Fruit fly (Drosophila melanogaster): ENCODE measurements around the gene TfIIA-L.

DNA sequence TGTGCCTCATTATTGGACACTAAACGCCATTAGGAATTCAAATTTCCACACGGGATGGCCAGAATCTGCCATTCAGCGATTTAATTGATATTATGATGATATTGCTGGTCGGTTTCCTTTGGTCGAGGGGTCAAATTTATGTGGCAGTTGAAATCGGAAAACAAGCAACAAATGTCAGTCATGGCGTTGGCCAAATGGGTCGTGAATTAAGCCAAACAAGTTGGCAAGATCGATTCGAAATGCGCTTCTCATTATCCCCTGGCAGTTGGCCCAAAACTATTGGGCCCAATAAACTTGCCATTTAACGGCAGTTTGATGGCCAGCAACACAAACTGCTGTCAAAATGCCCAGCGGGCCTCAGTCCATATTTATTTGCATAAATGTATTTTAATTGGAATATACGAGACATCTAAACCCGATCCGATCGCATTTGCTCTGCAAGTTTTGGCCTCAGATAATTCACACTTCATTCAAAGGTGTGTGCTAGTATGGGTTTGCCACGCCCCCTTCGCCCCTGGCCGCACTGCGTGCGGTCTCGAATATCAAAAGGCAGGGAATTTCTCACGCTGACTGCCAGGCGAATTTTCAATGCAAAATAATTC, 37.8 kb upstream of the TfIIA-L start:
- TF ChIP-seq CG7045 (GFP tag; optimal IDR thresholded peaks at IDR 0.05) (no peak), CG1620 (GFP tag; optimal IDR thresholded peaks at IDR 0.05) (no peak), CG5204 (GFP tag; optimal IDR thresholded peaks at IDR 0.05) (no peak), ovo (GFP tag; optimal IDR thresholded peaks at IDR 0.05) (no peak), pad (GFP tag; optimal IDR thresholded peaks at IDR 0.05) (no peak), Mnt (GFP tag; optimal IDR thresholded peaks at IDR 0.05) (no peak), Hr96 (GFP tag; optimal IDR thresholded peaks at IDR 0.05) (no peak), tj (GFP tag; optimal IDR thresholded peaks at IDR 0.05) (no peak), toe (GFP tag; optimal IDR thresholded peaks at IDR 0.05) (no peak), kay (GFP tag; ENCODE audit: borderline replicate concordance) (no peak), CG14711 (tag; optimal IDR thresholded peaks at IDR 0.05) (no peak), Crg-1 (GFP tag; optimal IDR thresholded peaks at IDR 0.05) (no peak), CG11617 (GFP tag; optimal IDR thresholded peaks at IDR 0.05) (no peak), CG33017 (tag; optimal IDR thresholded peaks at IDR 0.05) (no peak)

Measured in whole organism, adult.